Fruit fly (Drosophila melanogaster): ENCODE results near the gene BicC.

DNA sequence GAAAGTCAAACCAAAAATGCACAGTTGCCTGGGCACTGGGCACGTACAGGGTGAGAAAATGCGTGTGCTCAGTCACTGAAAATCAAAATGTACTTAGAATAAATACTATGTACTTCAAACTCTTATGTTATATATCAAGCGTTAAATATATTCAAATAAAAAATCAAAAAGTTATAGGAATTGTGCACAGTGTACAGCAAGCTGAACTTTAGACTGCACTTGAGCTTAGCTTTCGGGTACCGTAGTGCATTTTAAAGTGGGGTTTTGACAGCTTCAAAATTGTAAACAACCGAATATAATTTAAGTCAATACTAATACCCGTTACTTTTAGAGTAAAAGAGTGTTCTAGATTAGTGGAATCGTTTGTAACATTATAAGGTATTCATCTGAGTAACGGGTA is 1.6 kb upstream of the BicC start:
- TF ChIP-seq Sin3A (optimal IDR thresholded peaks at IDR 0.05) (no peak), ttk (optimal IDR thresholded peaks at IDR 0.05) (no peak), h (optimal IDR thresholded peaks at IDR 0.05) (no peak)
